Worm (Caenorhabditis elegans): ENCODE data around the gene R10E4.9.

The R10E4.9 gene

DNA sequence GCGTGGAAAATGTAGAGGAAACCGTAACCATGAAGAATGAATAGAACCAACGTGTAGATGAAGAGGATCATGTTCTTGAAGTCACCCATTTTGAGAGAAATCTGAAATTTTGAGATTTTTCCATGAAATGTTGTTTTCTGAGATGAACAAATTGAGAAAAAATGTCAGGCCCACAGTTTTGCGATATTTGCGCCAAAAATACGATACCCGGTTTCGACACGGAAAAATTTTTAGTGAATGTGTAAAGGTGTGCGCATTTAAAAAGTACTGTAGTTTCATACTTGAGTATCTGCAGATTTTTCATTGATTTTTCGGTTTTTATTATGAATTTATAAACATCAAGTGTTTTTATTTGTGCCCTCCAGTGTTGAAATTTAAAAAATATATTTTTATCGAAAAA is at the start of gene R10E4.9:
TSS of gene R10E4.9 (minus strand) at position 101 of the 400 bp plus-strand sequence.
- TF ChIP-seq tbx-8 (GFP tag; optimal IDR thresholded peaks at IDR 0.05) = no peak

DNA sequence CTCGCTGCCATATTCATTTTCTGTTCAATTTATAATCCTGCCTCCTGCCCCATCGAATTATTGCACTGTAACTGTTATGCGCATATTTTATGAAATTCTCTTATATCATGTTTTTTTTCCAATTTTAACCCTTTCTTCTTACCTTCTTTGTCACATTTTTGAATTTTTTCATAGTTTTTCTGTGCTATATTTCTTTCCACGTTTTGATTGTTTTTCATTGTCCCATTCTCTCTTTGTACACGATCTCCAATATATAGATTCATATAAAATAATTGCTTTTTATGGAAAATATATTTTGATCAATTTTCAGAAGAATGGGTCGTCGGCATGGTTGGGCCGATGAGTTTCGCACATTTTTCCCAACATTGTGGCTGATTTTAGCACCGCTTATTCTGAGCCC is 47.6 kb upstream of the R10E4.9 start, which contains the start of gene B0285.6:
TSS of gene B0285.6 (plus strand) at position 301 of the 400 bp plus-strand sequence.
- TF ChIP-seq lin-13 (tag; optimal IDR thresholded peaks at IDR 0.05) (no peak), nhr-76 (tag; optimal IDR thresholded peaks at IDR 0.05) (no peak), hlh-1 (tag; optimal IDR thresholded peaks at IDR 0.05) (no peak), zip-8 (tag; optimal IDR thresholded peaks at IDR 0.05) (no peak), nhr-28 (tag; optimal IDR thresholded peaks at IDR 0.05) (no peak), lsy-2 (tag; optimal IDR thresholded peaks at IDR 0.05) (no peak), ceh-43 (GFP tag; optimal IDR thresholded peaks at IDR 0.05) (no peak), nhr-2 (tag; optimal IDR thresholded peaks at IDR 0.05) (no peak), unc-39 (tag; optimal IDR thresholded peaks at IDR 0.05) (no peak), nhr-12 (tag; optimal IDR thresholded peaks at IDR 0.05) (no peak), elt-1 (tag; optimal IDR thresholded peaks at IDR 0.05; ENCODE audit: borderline replicate concordance, insufficient read depth) (no peak), flh-1 (GFP tag; optimal IDR thresholded peaks at IDR 0.05) (no peak), ceh-83 (GFP tag; optimal IDR thresholded peaks at IDR 0.05) (no peak), nhr-237 (tag; optimal IDR thresholded peaks at IDR 0.05) (no peak), sem-2 (GFP tag; optimal IDR thresholded peaks at IDR 0.05) (no peak), unc-120 (tag; optimal IDR thresholded peaks at IDR 0.05; ENCODE audit: poor library complexity, severe bottlenecking) (no peak), pha-4 (tag; optimal IDR thresholded peaks at IDR 0.05) (no peak), ham-2 (GFP tag; optimal IDR thresholded peaks at IDR 0.05) (no peak), elt-3 (tag; optimal IDR thresholded peaks at IDR 0.05) (no peak), sptf-1 (tag; optimal IDR thresholded peaks at IDR 0.05) (no peak)

DNA sequence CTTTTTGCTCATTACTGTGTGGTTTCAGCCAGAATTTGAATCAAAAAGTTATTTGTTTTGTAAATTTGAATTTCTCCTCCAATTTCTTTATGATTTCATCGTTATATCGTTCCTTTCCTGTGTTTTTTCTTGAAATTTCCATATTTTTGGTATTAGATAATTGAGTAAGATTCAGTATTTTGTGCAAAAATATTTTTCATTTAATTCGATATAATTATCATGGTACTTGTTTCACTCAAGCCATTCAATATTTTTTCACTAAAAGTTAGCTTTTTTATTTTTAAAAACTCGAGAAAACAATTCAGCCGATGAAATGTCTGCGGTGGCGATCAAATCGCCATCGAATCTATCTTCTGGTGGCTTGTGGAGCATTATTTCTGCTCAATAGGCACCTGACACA is 42.8 kb upstream of the R10E4.9 start, which contains the start of gene hse-5:
TSS of gene hse-5 (plus strand) at position 301 of the 400 bp plus-strand sequence.
- TF ChIP-seq ham-2 (GFP tag; optimal IDR thresholded peaks at IDR 0.05) = no peak
- TF ChIP-seq lsy-2 (tag; optimal IDR thresholded peaks at IDR 0.05) = no peak
- TF ChIP-seq tbx-8 (GFP tag; optimal IDR thresholded peaks at IDR 0.05) = no peak
- no peak for TF ChIP-seq ces-1 (GFP tag; optimal IDR thresholded peaks at IDR 0.05)
- TF ChIP-seq nhr-28 (tag; optimal IDR thresholded peaks at IDR 0.05) = no peak
- TF ChIP-seq flh-1 (GFP tag; optimal IDR thresholded peaks at IDR 0.05) = no peak
- TF ChIP-seq nhr-2 (tag; optimal IDR thresholded peaks at IDR 0.05) = no peak
- TF ChIP-seq blmp-1 (tag; optimal IDR thresholded peaks at IDR 0.05) = no peak
- no peak for TF ChIP-seq nhr-237 (tag; optimal IDR thresholded peaks at IDR 0.05)
- TF ChIP-seq ceh-39 (tag; optimal IDR thresholded peaks at IDR 0.05) = no peak
- no peak for TF ChIP-seq lin-13 (tag; optimal IDR thresholded peaks at IDR 0.05)
- TF ChIP-seq nhr-12 (tag; optimal IDR thresholded peaks at IDR 0.05) = no peak
- no peak for TF ChIP-seq bed-3 (GFP tag; optimal IDR thresholded peaks at IDR 0.05)
- no peak for TF ChIP-seq lin-32 (GFP tag; optimal IDR thresholded peaks at IDR 0.05)
- TF ChIP-seq pha-4 (tag; optimal IDR thresholded peaks at IDR 0.05) = no peak

DNA sequence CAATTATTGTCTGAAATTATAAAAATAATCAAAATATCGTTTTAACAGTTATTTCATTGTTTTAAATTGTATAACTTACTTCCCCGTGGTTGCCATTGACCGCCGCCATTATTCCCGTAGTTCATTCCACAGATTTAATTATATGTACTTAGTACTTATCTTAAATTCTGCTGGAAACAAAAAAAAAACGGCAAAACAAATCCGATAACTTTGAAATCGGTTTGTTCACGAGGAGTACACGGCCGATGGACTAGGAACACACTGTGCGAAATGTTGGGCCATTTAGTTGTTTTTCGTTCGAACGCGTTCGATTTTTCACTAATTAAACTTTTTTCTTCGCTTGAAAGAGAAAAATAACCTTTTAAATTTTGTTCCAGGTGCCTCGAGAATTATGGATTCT is 40.9 kb upstream of the R10E4.9 start, which contains the start of the genes B0285.3 and lcmt-1:
TSS of gene B0285.3 (minus strand) at position 267 of the 400 bp plus-strand sequence.
TSS of gene lcmt-1 (plus strand) at position 377 of the 400 bp plus-strand sequence.
- TF ChIP-seq tbx-8 (GFP tag; optimal IDR thresholded peaks at IDR 0.05) (no peak), hlh-1 (tag; optimal IDR thresholded peaks at IDR 0.05) (no peak), unc-39 (tag; optimal IDR thresholded peaks at IDR 0.05) (no peak), ceh-43 (GFP tag; optimal IDR thresholded peaks at IDR 0.05) (no peak), flh-1 (GFP tag; optimal IDR thresholded peaks at IDR 0.05) (no peak), unc-120 (tag; optimal IDR thresholded peaks at IDR 0.05; ENCODE audit: poor library complexity, severe bottlenecking) (no peak), mab-5 (tag; optimal IDR thresholded peaks at IDR 0.05) (no peak), bed-3 (GFP tag; optimal IDR thresholded peaks at IDR 0.05) (no peak), nhr-237 (tag; optimal IDR thresholded peaks at IDR 0.05) (no peak), unc-62 (GFP tag; optimal IDR thresholded peaks at IDR 0.05) (no peak), elt-3 (tag; optimal IDR thresholded peaks at IDR 0.05) (no peak)

DNA sequence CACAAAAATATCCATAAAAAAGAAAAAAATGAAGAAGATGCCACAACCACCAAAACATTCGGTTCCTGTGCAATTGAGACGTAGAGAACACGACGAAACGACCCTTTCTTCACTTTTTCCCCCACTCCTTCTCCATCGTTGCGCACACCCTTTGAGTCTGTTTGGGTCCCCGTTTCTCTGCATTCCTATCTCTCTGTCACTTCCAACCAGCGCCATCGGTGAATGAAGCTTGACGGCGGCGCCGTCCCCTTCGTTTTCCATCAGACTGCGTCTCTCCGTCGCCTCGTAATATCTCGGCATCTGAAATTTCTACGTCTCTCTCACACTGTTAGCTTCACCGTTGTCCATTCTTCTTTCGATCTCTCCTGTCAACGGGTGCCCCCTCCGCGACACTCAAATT is 33.4 kb upstream of the R10E4.9 start:
- no peak for TF ChIP-seq ham-2 (GFP tag; optimal IDR thresholded peaks at IDR 0.05)
- TF ChIP-seq ztf-11 (tag; optimal IDR thresholded peaks at IDR 0.05) = no peak
- no peak for TF ChIP-seq nhr-28 (tag; optimal IDR thresholded peaks at IDR 0.05)
- TF ChIP-seq ces-1 (GFP tag; optimal IDR thresholded peaks at IDR 0.05) = no peak
- TF ChIP-seq sem-2 (GFP tag; optimal IDR thresholded peaks at IDR 0.05) = no peak

All from whole organism, mixed stage, embryonic.